Fruit fly (Drosophila melanogaster): ENCODE measurements around the gene CG17672.

CG17672 gene

dm6 chr3L:13046758-13047157 is 18.0 kb downstream of the CG17672 start, which contains the start of gene CG11279 (continued):
- TF ChIP-seq ind (GFP tag; optimal IDR thresholded peaks at IDR 0.05) (no peak), nerfin-1 (tag; optimal IDR thresholded peaks at IDR 0.05) (no peak), CG11456 (GFP tag; IDR thresholded peaks at IDR 0.05) (no peak), gt (GFP tag; IDR thresholded peaks at IDR 0.05) (no peak), zfh2 (GFP tag; optimal IDR thresholded peaks at IDR 0.05) (no peak), CG4328 (GFP tag; optimal IDR thresholded peaks at IDR 0.05) (no peak), CG14050 (GFP tag; IDR thresholded peaks at IDR 0.05) (no peak), jigr1 (GFP tag; IDR thresholded peaks at IDR 0.05) (no peak), CG17359 (tag; optimal IDR thresholded peaks at IDR 0.05) (no peak), trem (tag; optimal IDR thresholded peaks at IDR 0.05) (peak; percentile 100), hth (optimal IDR thresholded peaks at IDR 0.05) (no peak), bcd (GFP tag; optimal IDR thresholded peaks at IDR 0.05) (no peak), lmd (GFP tag; IDR thresholded peaks at IDR 0.05) (no peak), maf-S (GFP tag; optimal IDR thresholded peaks at IDR 0.05) (no peak), CG10147 (GFP tag; optimal IDR thresholded peaks at IDR 0.05) (no peak), CG9797 (GFP tag; optimal IDR thresholded peaks at IDR 0.05) (peak; percentile 14), sna (GFP tag; IDR thresholded peaks at IDR 0.05; ENCODE audit: partially characterized antibody) (peak; percentile 54; the same call in 1 of the 2 replicates), Sox102F (GFP tag; optimal IDR thresholded peaks at IDR 0.05) (no peak), fd64A (GFP tag; optimal IDR thresholded peaks at IDR 0.05) (no peak), wek (GFP tag; optimal IDR thresholded peaks at IDR 0.05) (no peak), CG8478 (optimal IDR thresholded peaks at IDR 0.05) (no peak), trh (GFP tag; optimal IDR thresholded peaks at IDR 0.05) (no peak), Rfx (GFP tag; IDR thresholded peaks at IDR 0.05) (no peak), Neu2 (GFP tag; optimal IDR thresholded peaks at IDR 0.05; ENCODE audit: borderline replicate concordance) (no peak), her (GFP tag; optimal IDR thresholded peaks at IDR 0.05) (no peak), CG6765 (GFP tag; optimal IDR thresholded peaks at IDR 0.05) (no peak), pzg (GFP tag; optimal IDR thresholded peaks at IDR 0.05) (peak; percentile 71), CG9932 (GFP tag; IDR thresholded peaks at IDR 0.05) (no peak), CG11696 (GFP tag; IDR thresholded peaks at IDR 0.05) (no peak), CG1792 (GFP tag; optimal IDR thresholded peaks at IDR 0.05) (no peak), CG15514 (GFP tag; optimal IDR thresholded peaks at IDR 0.05) (peak; percentile 45), D (optimal IDR thresholded peaks at IDR 0.05) (no peak), D (GFP tag; optimal IDR thresholded peaks at IDR 0.05) (no peak), Atf6 (GFP tag; IDR thresholded peaks at IDR 0.05) (no peak), NK7.1 (GFP tag; optimal IDR thresholded peaks at IDR 0.05) (no peak), CG17361 (GFP tag; IDR thresholded peaks at IDR 0.05) (no peak), klu (GFP tag; IDR thresholded peaks at IDR 0.05) (no peak), CG7372 (GFP tag; IDR thresholded peaks at IDR 0.05) (no peak), kay (GFP tag; optimal IDR thresholded peaks at IDR 0.05) (no peak), CG2889 (GFP tag; IDR thresholded peaks at IDR 0.05) (no peak), CG31224 (GFP tag; IDR thresholded peaks at IDR 0.05) (no peak), Dek (tag; optimal IDR thresholded peaks at IDR 0.05) (no peak), so (GFP tag; IDR thresholded peaks at IDR 0.05) (no peak), Max (GFP tag; optimal IDR thresholded peaks at IDR 0.05) (peak; percentile 46), ATbp (GFP tag; optimal IDR thresholded peaks at IDR 0.05) (no peak), CG5953 (GFP tag; IDR thresholded peaks at IDR 0.05) (no peak), CG14441 (GFP tag; IDR thresholded peaks at IDR 0.05) (no peak), Asciz (GFP tag; optimal IDR thresholded peaks at IDR 0.05) (no peak), bbx (GFP tag; IDR thresholded peaks at IDR 0.05; ENCODE audit: partially characterized antibody) (peak; percentile 85), pita (GFP tag; optimal IDR thresholded peaks at IDR 0.05) (no peak), dpn (GFP tag; optimal IDR thresholded peaks at IDR 0.05) (no peak), ken (GFP tag; IDR thresholded peaks at IDR 0.05) (no peak), CG9609 (GFP tag; optimal IDR thresholded peaks at IDR 0.05) (no peak)

Data from whole organism, embryonic.